Worm (Caenorhabditis elegans) whole organism, L3 larva: Measurements from ENCODE around the gene Y43F4A.1.
A peak's percentile ranks its signal among the peaks of the same experiment; 100 is the strongest.

Source experiments
- R02D3.7 ChIP-seq: fragments of 150-350 bp; optimal IDR thresholded peaks from 2 replicates; lab custom pipeline; 2014; ENCODE audit warnings: missing biosample characterization, missing genetic modification characterization
- elt-1 ChIP-seq: fragments of 150-350 bp; optimal IDR thresholded peaks from 2 replicates; lab custom pipeline; 2014; ENCODE audit warnings: missing biosample characterization, missing genetic modification characterization
- elt-2 ChIP-seq: sonication (generic microtip); optimal IDR thresholded peaks from 2 replicates; lab custom pipeline; 2016; ENCODE audit warnings: missing genetic modification reagents, mild to moderate bottlenecking, missing genetic modification characterization, missing compliant biosample characterization
- jun-1 ChIP-seq: fragments of 150-350 bp; optimal IDR thresholded peaks from 2 replicates; lab custom pipeline; 2014; ENCODE audit warnings: missing biosample characterization, missing genetic modification reagents, missing genetic modification characterization
- lin-15B ChIP-seq: fragments of 150-350 bp; optimal IDR thresholded peaks from 2 replicates; lab custom pipeline; 2014; ENCODE audit warnings: missing biosample characterization, missing genetic modification characterization
- mdl-1 ChIP-seq: fragments of 150-350 bp; optimal IDR thresholded peaks from 2 replicates; lab custom pipeline; 2014; ENCODE audit warnings: missing biosample characterization, missing genetic modification characterization
- nhr-11 ChIP-seq: fragments of 150-350 bp; optimal IDR thresholded peaks from 2 replicates; lab custom pipeline; 2014; ENCODE audit warnings: missing biosample characterization, missing genetic modification characterization
- nhr-23 ChIP-seq: fragments of 150-350 bp; optimal IDR thresholded peaks from 2 replicates; lab custom pipeline; 2014; ENCODE audit warnings: missing biosample characterization, missing genetic modification reagents, missing genetic modification characterization
- nhr-77 ChIP-seq: fragments of 150-350 bp; optimal IDR thresholded peaks from 2 replicates; lab custom pipeline; 2014; ENCODE audit warnings: missing biosample characterization, missing genetic modification characterization
- snpc-4 ChIP-seq: fragments of 150-350 bp; optimal IDR thresholded peaks from 2 replicates; lab custom pipeline; 2014; ENCODE audit warnings: missing biosample characterization, missing genetic modification characterization

- TF ChIP-seq jun-1 (no peak), elt-1 (tag; lab: Kevin White, UChicago) (no peak), mdl-1 (tag; lab: Kevin White, UChicago) (no peak), R02D3.7 (no peak), lin-15B (no peak), nhr-23 (peak; percentile 70), elt-2 (tag; lab: Kevin White, UChicago) (no peak), nhr-77 (no peak), snpc-4 (no peak), nhr-11 (tag; lab: Kevin White, UChicago) (no peak)
Measured at ce11 chrIII:13216488-13217016, 6.3 kb upstream of the Y43F4A.1 start.
